Worm (Caenorhabditis elegans): ENCODE measurements around the gene str-205.

The str-205 gene

DNA sequence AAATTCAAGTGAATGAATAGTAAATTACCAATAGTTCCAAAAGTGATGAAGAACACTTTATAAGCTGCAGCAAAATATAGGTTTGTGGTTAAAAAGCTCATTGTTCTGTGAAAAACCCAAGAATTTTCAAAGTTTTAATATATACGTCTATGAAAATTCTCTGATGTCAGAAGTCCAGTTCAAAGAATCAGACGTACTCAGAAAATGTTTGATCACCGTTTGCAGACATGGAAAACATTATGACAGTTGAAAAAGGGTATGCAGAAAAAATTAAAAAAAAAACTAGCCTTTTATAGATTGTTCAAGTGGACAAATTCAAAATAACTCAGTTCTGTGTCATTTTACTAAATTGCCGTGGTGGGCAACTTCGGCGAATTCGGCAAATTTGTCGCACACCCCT lies 44.9 kb upstream of the str-205 start, which contains the start of gene srsx-10:
srsx-10 (minus strand) TSS at position 101 of the 400 bp plus-strand sequence.
- no peak for TF ChIP-seq lin-40 (tag; optimal IDR thresholded peaks at IDR 0.05)
- no peak for TF ChIP-seq atf-7 (tag; optimal IDR thresholded peaks at IDR 0.05)
- no peak for TF ChIP-seq F57C9.4 (tag; optimal IDR thresholded peaks at IDR 0.05)

DNA sequence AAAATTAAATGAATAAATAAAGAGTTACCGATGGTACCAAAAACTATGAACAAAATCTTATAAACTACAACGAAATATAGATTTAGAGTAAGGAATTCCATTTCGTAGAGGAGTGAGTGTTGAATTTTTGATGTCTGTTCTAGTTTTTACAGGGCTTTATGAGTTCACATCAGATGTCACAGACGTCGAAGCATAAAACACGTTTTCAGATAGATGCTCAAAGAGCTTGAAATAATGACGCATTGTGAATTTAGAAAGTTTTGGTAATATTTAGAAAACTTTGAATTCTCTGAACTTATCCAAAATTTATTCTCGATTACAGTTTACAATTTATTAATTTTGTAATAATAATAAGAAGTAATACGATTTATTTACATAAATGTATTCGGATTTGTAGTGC lies 43.2 kb upstream of the str-205 start, which contains the start of gene srsx-9:
srsx-9 (minus strand) TSS at position 101 of the 400 bp plus-strand sequence.
- TF ChIP-seq pha-4 (tag; optimal IDR thresholded peaks at IDR 0.05) = no peak
- TF ChIP-seq chd-7 (tag; optimal IDR thresholded peaks at IDR 0.05) = no peak
- TF ChIP-seq Y67H2A.10 (GFP tag; conservative IDR thresholded peaks at IDR 0.05) = no peak
- no peak for TF ChIP-seq attf-6 (GFP tag; IDR thresholded peaks at IDR 0.05)
- TF ChIP-seq ets-4 (GFP tag; optimal IDR thresholded peaks at IDR 0.05) = no peak

DNA sequence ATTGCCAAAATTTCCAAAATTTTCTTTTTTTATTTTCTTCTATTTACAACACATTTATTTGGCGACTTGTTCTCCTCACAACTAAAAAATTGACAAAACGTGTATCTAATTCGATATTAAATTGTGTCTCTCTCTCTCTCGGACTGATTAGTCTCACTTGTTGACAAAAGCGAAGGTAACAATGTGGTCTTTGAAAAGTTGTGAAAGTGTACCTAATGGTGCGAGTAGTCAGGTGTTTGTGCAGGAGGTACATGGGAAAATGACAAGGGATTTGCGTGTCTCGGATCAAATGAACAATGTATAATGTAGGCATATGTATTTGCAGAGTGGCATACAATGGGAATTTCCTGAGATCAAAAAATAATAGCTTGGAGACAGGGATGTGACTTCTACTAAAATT lies 39.8 kb upstream of the str-205 start:
- TF ChIP-seq nhr-80 (tag; optimal IDR thresholded peaks at IDR 0.05) (peak; percentile 5), somi-1 (GFP tag; optimal IDR thresholded peaks at IDR 0.05) (no peak)

DNA sequence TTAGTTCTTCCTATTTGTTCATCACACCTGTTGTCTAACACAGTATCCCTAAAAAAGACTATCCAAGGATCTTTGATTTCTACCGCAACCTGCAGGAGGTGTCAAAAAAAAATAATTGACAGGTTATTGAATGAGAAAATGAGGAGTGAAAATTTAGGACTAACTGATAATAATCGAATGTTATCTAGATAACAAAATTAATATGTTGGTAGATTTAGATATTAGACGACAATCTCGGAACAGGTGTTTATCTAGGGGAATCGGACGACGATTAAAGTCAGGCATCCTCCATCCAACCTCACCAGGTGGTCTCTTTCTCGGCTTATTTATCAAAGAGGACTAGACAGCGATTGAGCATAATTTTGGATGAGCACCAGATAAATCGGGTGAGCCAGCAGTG lies 39.0 kb upstream of the str-205 start:
- TF ChIP-seq ceh-100 (GFP tag; IDR thresholded peaks at IDR 0.05) (no peak), nhr-80 (tag; optimal IDR thresholded peaks at IDR 0.05) (peak; percentile 6), ceh-79 (tag; optimal IDR thresholded peaks at IDR 0.05) (no peak), T07F8.4 (tag; optimal IDR thresholded peaks at IDR 0.05) (no peak)

DNA sequence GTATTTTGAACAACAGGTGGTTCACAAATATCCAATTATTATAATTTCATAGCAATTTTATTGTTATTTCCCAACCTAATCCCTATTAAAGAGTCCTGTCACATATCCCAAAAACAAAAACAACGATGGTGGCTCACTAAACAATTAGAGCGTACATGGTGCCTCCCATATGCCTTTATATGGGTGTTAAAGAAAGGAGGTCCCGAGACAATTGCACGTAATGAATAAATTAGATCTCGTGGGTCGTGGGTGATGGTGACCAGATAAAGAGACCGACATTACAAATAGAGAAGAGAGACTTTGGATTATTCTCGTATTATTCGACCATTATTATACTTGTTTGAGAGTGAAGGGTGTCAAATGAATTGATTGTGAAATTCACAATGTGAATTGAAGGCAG lies 37.5 kb upstream of the str-205 start:
- TF ChIP-seq dox-1 (GFP tag; IDR thresholded peaks at IDR 0.05) (no peak), xnd-1 (tag; optimal IDR thresholded peaks at IDR 0.05) (no peak), unc-62 (GFP tag; optimal IDR thresholded peaks at IDR 0.05) (no peak), ZK185.1 (tag; optimal IDR thresholded peaks at IDR 0.05; ENCODE audit: poor library complexity, severe bottlenecking) (no peak), cebp-2 (GFP tag; IDR thresholded peaks at IDR 0.05) (no peak), Y56A3A.18 (GFP tag; IDR thresholded peaks at IDR 0.05) (no peak), let-607 (tag; optimal IDR thresholded peaks at IDR 0.05) (no peak), ets-4 (GFP tag; optimal IDR thresholded peaks at IDR 0.05) (no peak), Y95B8A.8 (GFP tag; IDR thresholded peaks at IDR 0.05) (no peak), aptf-2 (GFP tag; conservative IDR thresholded peaks at IDR 0.05) (no peak), bed-2 (GFP tag; IDR thresholded peaks at IDR 0.05) (no peak), attf-5 (GFP tag; optimal IDR thresholded peaks at IDR 0.05) (no peak), Y79H2A.3 (GFP tag; conservative IDR thresholded peaks at IDR 0.05) (no peak), nhr-120 (GFP tag; IDR thresholded peaks at IDR 0.05) (no peak), F39B2.1 (GFP tag; IDR thresholded peaks at IDR 0.05) (no peak), aptf-3 (GFP tag; IDR thresholded peaks at IDR 0.05) (no peak), atf-7 (tag; optimal IDR thresholded peaks at IDR 0.05) (no peak), F49E8.2 (tag; optimal IDR thresholded peaks at IDR 0.05; ENCODE audit: insufficient read depth) (no peak), ztf-26 (tag; optimal IDR thresholded peaks at IDR 0.05) (no peak), ceh-79 (tag; optimal IDR thresholded peaks at IDR 0.05) (no peak)

DNA sequence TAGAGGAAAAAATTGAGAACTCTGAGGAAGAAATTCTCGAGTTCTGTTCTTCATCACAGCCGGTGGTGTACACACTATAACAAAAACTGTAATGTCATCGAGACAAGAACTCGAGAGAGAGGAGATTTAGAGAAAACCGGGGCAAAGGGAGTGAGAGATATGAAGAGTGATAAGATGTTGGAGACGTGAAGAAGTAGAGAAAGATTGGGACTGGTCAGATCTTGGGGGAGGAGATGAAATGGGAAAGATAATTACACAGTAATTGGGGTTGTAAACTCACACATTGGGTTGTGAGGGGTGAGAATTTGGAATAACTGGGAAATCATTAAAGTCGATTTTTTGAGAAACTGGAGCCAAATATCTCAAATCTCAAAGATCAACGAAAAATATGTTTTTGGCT lies 36.0 kb upstream of the str-205 start:
- TF ChIP-seq zfh-2 (GFP tag; conservative IDR thresholded peaks at IDR 0.05) = no peak
- no peak for TF ChIP-seq ztf-25 (GFP tag; IDR thresholded peaks at IDR 0.05)
- TF ChIP-seq xnd-1 (tag; optimal IDR thresholded peaks at IDR 0.05) = no peak
- no peak for TF ChIP-seq attf-5 (GFP tag; optimal IDR thresholded peaks at IDR 0.05)
- no peak for TF ChIP-seq sea-2 (GFP tag; IDR thresholded peaks at IDR 0.05)
- TF ChIP-seq ztf-26 (tag; optimal IDR thresholded peaks at IDR 0.05) = no peak
- TF ChIP-seq ztf-18 (tag; optimal IDR thresholded peaks at IDR 0.05) = no peak
- no peak for TF ChIP-seq ama-1 (optimal IDR thresholded peaks at IDR 0.05)
- no peak for TF ChIP-seq ama-1 (GFP tag; optimal IDR thresholded peaks at IDR 0.05)
- TF ChIP-seq atf-7 (tag; optimal IDR thresholded peaks at IDR 0.05) = no peak
- no peak for TF ChIP-seq Y67H2A.10 (GFP tag; conservative IDR thresholded peaks at IDR 0.05)
- TF ChIP-seq nhr-80 (tag; optimal IDR thresholded peaks at IDR 0.05) = no peak
- no peak for TF ChIP-seq gei-17 (GFP tag; optimal IDR thresholded peaks at IDR 0.05)
- TF ChIP-seq somi-1 (GFP tag; optimal IDR thresholded peaks at IDR 0.05) = no peak
- no peak for TF ChIP-seq hlh-26 (GFP tag; conservative IDR thresholded peaks at IDR 0.05)
- no peak for TF ChIP-seq hrde-1 (tag; optimal IDR thresholded peaks at IDR 0.05; ENCODE audit: borderline replicate concordance)
- no peak for TF ChIP-seq ceh-91 (GFP tag; IDR thresholded peaks at IDR 0.05)
- no peak for TF ChIP-seq B0261.1 (tag; optimal IDR thresholded peaks at IDR 0.05)

Data from whole organism, young adult.